Worm (Caenorhabditis elegans): ENCODE measurements around the gene wee-1.3.

DNA sequence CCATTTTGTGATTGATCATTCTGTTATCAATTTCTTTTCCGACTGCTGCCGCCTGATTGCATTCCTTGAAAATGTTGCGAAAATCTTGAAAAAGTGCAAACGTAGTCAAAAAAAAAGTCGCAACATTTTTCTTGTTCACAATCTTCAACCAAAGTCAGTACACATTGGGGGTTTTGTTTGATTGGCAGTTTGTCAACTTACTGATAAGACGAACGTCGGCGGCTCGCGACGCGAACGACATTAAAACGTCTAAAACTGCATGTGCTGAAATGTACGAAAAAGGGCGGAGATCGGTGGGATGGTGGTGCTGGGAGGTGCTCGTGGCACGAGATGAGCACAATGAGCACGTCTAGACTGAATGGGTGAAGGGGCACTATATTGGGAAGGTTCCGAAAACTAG lies 22.6 kb upstream of the wee-1.3 start:
- no peak for TF ChIP-seq ceh-18 (tag; optimal IDR thresholded peaks at IDR 0.05)
- no peak for TF ChIP-seq ceh-22 (tag; optimal IDR thresholded peaks at IDR 0.05)
- TF ChIP-seq rnt-1 (tag; optimal IDR thresholded peaks at IDR 0.05), result no peak
- no peak for TF ChIP-seq pqm-1 (tag; optimal IDR thresholded peaks at IDR 0.05)
- no peak for TF ChIP-seq ceh-9 (tag; optimal IDR thresholded peaks at IDR 0.05)
- no peak for TF ChIP-seq tbx-2 (tag; optimal IDR thresholded peaks at IDR 0.05)
